Worm (Caenorhabditis elegans) whole organism, mixed stage, embryonic: ENCODE measurements around the gene tag-52.
A peak's percentile ranks its signal among the peaks of the same experiment; 100 is the strongest.

ENCODE experiments used
- M03D4.4 ChIP-seq: sonication (generic microtip); optimal IDR thresholded peaks from 2 replicates; lab custom pipeline; 2017; ENCODE audit warnings: mild to moderate bottlenecking, missing genetic modification characterization, missing compliant biosample characterization
- blmp-1 ChIP-seq: fragments of 150-350 bp; optimal IDR thresholded peaks from 2 replicates; lab custom pipeline; 2014; ENCODE audit warnings: missing biosample characterization, missing genetic modification characterization
- ceh-39 ChIP-seq: fragments of 150-350 bp; optimal IDR thresholded peaks from 2 replicates; lab custom pipeline; 2014; ENCODE audit warnings: missing biosample characterization, missing genetic modification characterization
- ceh-43 ChIP-seq: fragments of 200-800 bp; sonication (Bioruptor generic); optimal IDR thresholded peaks from 2 replicates; lab custom pipeline; 2018; ENCODE audit warnings: mild to moderate bottlenecking, missing genetic modification characterization, moderate library complexity, missing compliant biosample characterization
- cnd-1 ChIP-seq: fragments of 200-800 bp; sonication (Bioruptor generic); optimal IDR thresholded peaks from 2 replicates; lab custom pipeline; 2018; ENCODE audit warnings: mild to moderate bottlenecking, missing genetic modification characterization, missing compliant biosample characterization
- drap-1 ChIP-seq: fragments of 200-800 bp; sonication (Bioruptor generic); optimal IDR thresholded peaks from 3 replicates; lab custom pipeline; 2018; ENCODE audit warnings: mild to moderate bottlenecking, missing genetic modification characterization, missing compliant biosample characterization
- elt-1 ChIP-seq: sonication (generic microtip); optimal IDR thresholded peaks from 2 replicates; lab custom pipeline; 2017; ENCODE audit warnings: missing genetic modification characterization, mild to moderate bottlenecking, missing compliant biosample characterization, antibody characterized with exemption, moderate library complexity, borderline replicate concordance; ENCODE audit not compliant: insufficient read depth
- flh-1 ChIP-seq: fragments of 200-800 bp; sonication (Bioruptor generic); optimal IDR thresholded peaks from 2 replicates; lab custom pipeline; 2018; ENCODE audit warnings: mild to moderate bottlenecking, missing genetic modification characterization, moderate library complexity, missing compliant biosample characterization
- hlh-1 ChIP-seq: fragments of 150-350 bp; optimal IDR thresholded peaks from 2 replicates; lab custom pipeline; 2014; ENCODE audit warnings: missing biosample characterization, missing genetic modification reagents, missing genetic modification characterization
- lin-13 ChIP-seq: fragments of 150-350 bp; optimal IDR thresholded peaks from 2 replicates; lab custom pipeline; 2014; ENCODE audit warnings: missing biosample characterization, missing genetic modification characterization
- lsy-2 ChIP-seq: fragments of 150-350 bp; optimal IDR thresholded peaks from 2 replicates; lab custom pipeline; 2014; ENCODE audit warnings: missing biosample characterization, missing genetic modification characterization
- mep-1 ChIP-seq: fragments of 150-350 bp; optimal IDR thresholded peaks from 2 replicates; lab custom pipeline; 2017; ENCODE audit warnings: missing biosample characterization, missing genetic modification reagents, missing genetic modification characterization, inconsistent platforms
- mls-2 ChIP-seq: sonication (generic microtip); optimal IDR thresholded peaks from 2 replicates; lab custom pipeline; 2016; ENCODE audit warnings: mild to moderate bottlenecking, missing genetic modification characterization, moderate library complexity, missing compliant biosample characterization
- nhr-12 ChIP-seq: fragments of 150-350 bp; optimal IDR thresholded peaks from 2 replicates; lab custom pipeline; 2014; ENCODE audit warnings: missing biosample characterization, missing genetic modification characterization
- nhr-2 ChIP-seq: fragments of 150-350 bp; optimal IDR thresholded peaks from 2 replicates; lab custom pipeline; 2014; ENCODE audit warnings: missing biosample characterization, missing genetic modification characterization
- nhr-28 ChIP-seq: fragments of 150-350 bp; optimal IDR thresholded peaks from 2 replicates; lab custom pipeline; 2014; ENCODE audit warnings: missing biosample characterization, missing genetic modification characterization
- pha-4 ChIP-seq: fragments of 150-350 bp; optimal IDR thresholded peaks from 2 replicates; lab custom pipeline; 2018; ENCODE audit warnings: missing biosample characterization, missing genetic modification reagents, missing genetic modification characterization
- snpc-4 ChIP-seq: fragments of 150-350 bp; optimal IDR thresholded peaks from 2 replicates; lab custom pipeline; 2014; ENCODE audit warnings: missing biosample characterization, missing genetic modification characterization
- sptf-1 ChIP-seq: sonication (generic microtip); optimal IDR thresholded peaks from 2 replicates; lab custom pipeline; 2017; ENCODE audit warnings: mild to moderate bottlenecking, missing genetic modification characterization, moderate library complexity, missing compliant biosample characterization
- tbx-8 ChIP-seq: fragments of 200-800 bp; sonication (Bioruptor generic); optimal IDR thresholded peaks from 2 replicates; lab custom pipeline; 2018; ENCODE audit warnings: mild to moderate bottlenecking, missing genetic modification characterization, moderate library complexity, missing compliant biosample characterization
- unc-120 ChIP-seq: sonication (generic microtip); optimal IDR thresholded peaks from 2 replicates; lab custom pipeline; 2017; ENCODE audit warnings: missing genetic modification characterization, missing compliant biosample characterization; ENCODE audit not compliant: poor library complexity, severe bottlenecking
- unc-39 ChIP-seq: fragments of 150-350 bp; optimal IDR thresholded peaks from 2 replicates; lab custom pipeline; 2014; ENCODE audit warnings: missing biosample characterization, missing genetic modification characterization
- unc-62 ChIP-seq: fragments of 150-350 bp; optimal IDR thresholded peaks from 2 replicates; lab custom pipeline; 2014; ENCODE audit warnings: missing biosample characterization, missing genetic modification reagents, missing genetic modification characterization
- zip-8 ChIP-seq: fragments of 150-350 bp; optimal IDR thresholded peaks from 2 replicates; lab custom pipeline; 2014; ENCODE audit warnings: missing biosample characterization, missing genetic modification characterization
- ztf-11 ChIP-seq: fragments of 150-350 bp; optimal IDR thresholded peaks from 2 replicates; lab custom pipeline; 2014; ENCODE audit warnings: missing biosample characterization, missing genetic modification characterization

The tag-52 gene

DNA sequence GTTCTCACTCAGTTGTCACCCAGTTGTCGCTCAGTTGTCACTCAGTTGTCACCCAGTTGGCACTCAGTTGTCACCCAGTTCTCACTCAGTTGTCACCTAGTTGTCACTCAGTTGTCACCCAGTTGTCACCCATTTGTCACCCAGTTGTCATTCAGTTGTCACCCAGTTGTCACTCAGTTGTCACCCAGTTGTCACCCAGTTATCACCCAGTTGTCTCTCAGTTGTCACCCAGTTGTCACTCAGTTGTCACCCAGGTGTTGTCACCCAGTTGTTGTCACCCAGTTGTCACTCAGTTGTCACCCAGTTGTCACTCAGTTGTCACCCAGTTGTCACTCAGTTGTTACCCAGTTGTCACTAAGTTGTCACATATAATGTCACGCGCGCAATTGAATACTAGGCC, 46.8 kb downstream of the tag-52 start:
- TF ChIP-seq blmp-1 (tag; lab: Kevin White, UChicago) (no peak), tbx-8 (GFP tag; lab: Kevin White, UChicago) (peak; percentile 98), mls-2 (tag; lab: Kevin White, UChicago) (no peak)
- TF ChIP-seq, all 35 proteins: peak for 1

DNA sequence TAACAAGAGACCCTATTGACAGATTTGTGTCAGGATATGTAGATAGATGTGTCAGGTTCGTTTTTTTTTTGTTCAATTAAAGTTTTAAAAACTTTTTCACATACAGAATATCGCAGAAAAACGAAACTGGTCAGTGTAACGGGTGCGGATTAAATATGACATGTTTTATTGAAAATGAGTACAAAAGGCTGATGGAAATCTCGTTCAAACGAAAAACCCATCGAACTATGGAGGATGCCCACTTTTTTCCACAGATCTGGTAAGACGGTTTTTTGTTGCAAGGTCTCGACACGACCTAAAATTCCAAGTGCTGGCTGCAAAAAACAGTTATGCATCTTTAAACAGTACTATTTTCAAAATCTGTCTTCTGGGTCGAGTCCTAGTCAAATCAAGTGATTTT, 48.3 kb downstream of the tag-52 start:
- no peak for TF ChIP-seq ceh-43
- no peak for TF ChIP-seq hlh-1
- TF ChIP-seq nhr-12 (tag; lab: Kevin White, UChicago), result no peak
- no peak for TF ChIP-seq flh-1
- TF ChIP-seq M03D4.4, result no peak
- no peak for TF ChIP-seq drap-1
- no peak for TF ChIP-seq lin-13 (tag; lab: Kevin White, UChicago)
- TF ChIP-seq unc-120 (tag; lab: Kevin White, UChicago), result no peak
- TF ChIP-seq tbx-8 (GFP tag; lab: Kevin White, UChicago), result no peak
- TF ChIP-seq, all 35 proteins: peak for 0

DNA sequence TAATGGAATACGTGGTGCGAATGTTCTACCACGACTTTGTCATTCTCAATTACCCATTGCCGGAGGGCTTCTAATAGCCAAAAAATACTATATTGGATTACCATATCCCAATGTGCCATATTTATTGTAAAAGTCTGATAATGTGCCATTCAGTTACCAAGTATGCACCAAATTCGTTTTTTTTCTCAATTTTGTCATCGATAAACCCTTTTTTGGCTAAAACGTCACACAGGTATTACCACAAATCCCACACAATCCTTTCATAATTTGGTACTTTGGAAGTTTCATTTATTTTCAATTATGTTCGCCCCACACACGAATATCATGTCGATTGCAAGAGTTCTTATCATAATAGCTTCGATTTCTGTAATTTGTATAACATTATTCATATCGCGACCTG, 50.3 kb downstream of the tag-52 start, which contains the start of gene vep-2:
Gene vep-2 (plus strand): TSS at position 301 of the 400 bp plus-strand sequence.
- TF ChIP-seq pha-4 (tag; lab: Kevin White, UChicago) (no peak), M03D4.4 (no peak), nhr-2 (no peak), unc-62 (no peak), snpc-4 (no peak), elt-1 (tag; lab: Kevin White, UChicago) (no peak), drap-1 (no peak), ceh-39 (tag; lab: Kevin White, UChicago) (no peak), sptf-1 (tag; lab: Kevin White, UChicago) (no peak), mep-1 (tag; lab: Kevin White, UChicago) (no peak), cnd-1 (tag; lab: Kevin White, UChicago) (no peak), nhr-28 (tag; lab: Kevin White, UChicago) (no peak)

DNA sequence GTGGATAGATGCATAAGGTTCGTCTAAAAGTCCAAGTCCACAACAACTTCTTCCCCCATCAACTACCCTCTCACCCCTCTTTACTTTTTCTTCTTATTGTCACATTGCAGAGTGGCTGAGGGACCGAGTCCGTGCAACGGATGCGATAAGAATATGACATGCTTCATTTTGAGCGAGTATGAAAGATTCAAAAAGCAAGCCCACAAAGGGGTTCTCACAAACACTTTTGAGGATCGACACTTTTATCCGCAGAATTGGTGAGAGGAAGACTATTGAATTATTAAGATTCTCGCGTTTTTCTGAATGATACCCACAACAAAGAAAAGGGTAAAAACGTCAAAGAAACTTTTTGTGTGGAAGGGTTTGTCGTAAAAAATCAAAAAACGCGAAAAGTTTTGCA, 52.8 kb downstream of the tag-52 start:
- no peak for TF ChIP-seq lsy-2 (tag; lab: Kevin White, UChicago)
- TF ChIP-seq lin-13 (tag; lab: Kevin White, UChicago), result no peak
- TF ChIP-seq hlh-1, result no peak
- TF ChIP-seq zip-8, result no peak
- no peak for TF ChIP-seq mls-2 (tag; lab: Kevin White, UChicago)
- TF ChIP-seq unc-39, result no peak
- TF ChIP-seq M03D4.4, result no peak
- no peak for TF ChIP-seq ztf-11 (tag; lab: Kevin White, UChicago)
